Worm (Caenorhabditis elegans) whole organism, L3 larva: Measurements from ENCODE around the gene F40F11.3.

ENCODE experiments used
- egl-5 ChIP-seq: fragments of 150-350 bp; optimal IDR thresholded peaks from 2 replicates; lab custom pipeline; 2017; ENCODE audit warnings: missing biosample characterization, missing genetic modification reagents, missing genetic modification characterization, inconsistent platforms
- nhr-11 ChIP-seq: fragments of 150-350 bp; optimal IDR thresholded peaks from 2 replicates; lab custom pipeline; 2014; ENCODE audit warnings: missing biosample characterization, missing genetic modification characterization
- zag-1 ChIP-seq: fragments of 150-350 bp; optimal IDR thresholded peaks from 2 replicates; lab custom pipeline; 2014; ENCODE audit warnings: missing biosample characterization, missing genetic modification characterization

DNA sequence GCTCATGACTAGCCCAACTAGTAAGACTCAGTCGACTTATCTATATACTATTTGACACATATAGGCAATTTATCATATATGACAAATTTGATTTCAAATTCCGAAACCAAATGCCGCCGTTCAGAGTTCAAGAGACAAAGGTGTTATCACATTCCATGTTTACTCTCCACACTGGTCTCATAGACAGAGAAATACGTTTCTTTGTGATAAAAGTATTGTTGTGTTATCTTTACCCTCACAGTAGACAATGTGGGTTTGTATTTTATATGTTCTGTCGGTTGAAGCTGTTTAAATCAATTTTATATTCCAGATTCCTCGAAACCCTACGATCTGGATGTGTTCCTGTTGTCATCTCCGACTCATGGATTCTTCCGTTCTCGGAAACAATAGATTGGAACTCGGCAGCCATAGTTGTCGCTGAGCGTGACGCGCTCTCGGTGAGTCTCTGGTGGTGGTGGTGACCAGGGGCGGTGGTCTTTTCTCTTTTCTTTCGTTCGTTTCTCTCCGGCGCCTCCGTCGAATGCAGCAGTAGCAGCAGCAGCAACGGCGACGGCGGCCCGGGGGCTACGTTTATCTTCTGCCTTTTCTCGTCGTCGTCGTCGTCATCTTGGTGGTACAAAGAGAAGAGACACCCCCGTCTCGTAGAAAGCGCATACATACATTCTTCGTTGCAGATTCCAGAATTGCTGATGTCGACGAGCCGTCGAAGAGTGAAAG lies 11.2 kb downstream of the F40F11.3 start:
- no peak for TF ChIP-seq nhr-11
- TF ChIP-seq egl-5: no peak
- no peak for TF ChIP-seq zag-1 (tag; lab: Kevin White, UChicago)
